Worm (Caenorhabditis elegans) whole organism, young adult: ENCODE data around the gene C27D8.2.

Experiments
- D2030.7 ChIP-seq: fragments of 200-800 bp; sonication (Bioruptor generic); IDR thresholded peaks from 2 replicates; pipeline ENCODE4 v1.3.6; 2022; ENCODE audit warnings: missing genetic modification reagents, missing genetic modification characterization, missing compliant biosample characterization
- F49E8.2 ChIP-seq: sonication (generic microtip); optimal IDR thresholded peaks from 3 replicates; lab custom pipeline; 2017; ENCODE audit warnings: missing genetic modification characterization, mild to moderate bottlenecking, missing compliant biosample characterization, antibody characterized with exemption, moderate library complexity; ENCODE audit not compliant: insufficient read depth
- T26A5.8 ChIP-seq: sonication (generic microtip); optimal IDR thresholded peaks from 2 replicates; lab custom pipeline; 2016; ENCODE audit warnings: missing genetic modification characterization, missing compliant biosample characterization
- Y53F4B.3 ChIP-seq: fragments of 200-800 bp; sonication (Bioruptor generic); IDR thresholded peaks from 2 replicates; pipeline ENCODE4 v1.3.6; 2022; ENCODE audit warnings: missing genetic modification reagents, missing genetic modification characterization, missing compliant biosample characterization
- Y67H2A.10 ChIP-seq: fragments of 200-800 bp; sonication (Bioruptor generic); conservative IDR thresholded peaks from 2 replicates; pipeline ENCODE4 v1.3.6; 2022; ENCODE audit warnings: missing genetic modification reagents, missing genetic modification characterization, missing compliant biosample characterization
- Y95B8A.8 ChIP-seq: fragments of 200-800 bp; sonication (Bioruptor generic); IDR thresholded peaks from 2 replicates; pipeline ENCODE4 v1.3.6; 2022; ENCODE audit warnings: missing genetic modification reagents, missing genetic modification characterization, missing compliant biosample characterization
- attf-3 ChIP-seq: fragments of 200-800 bp; sonication (Bioruptor generic); conservative IDR thresholded peaks from 2 replicates; pipeline ENCODE4 v1.3.6; 2022; ENCODE audit warnings: missing genetic modification reagents, missing genetic modification characterization, missing compliant biosample characterization
- bed-2 ChIP-seq: fragments of 200-800 bp; sonication (Bioruptor generic); IDR thresholded peaks from 2 replicates; pipeline ENCODE4 v1.3.6; 2022; ENCODE audit warnings: missing genetic modification reagents, missing genetic modification characterization, missing compliant biosample characterization
- ceh-100 ChIP-seq: fragments of 200-800 bp; sonication (Bioruptor generic); IDR thresholded peaks from 2 replicates; pipeline ENCODE4 v1.3.6; 2022; ENCODE audit warnings: missing genetic modification reagents, missing genetic modification characterization, missing compliant biosample characterization
- dox-1 ChIP-seq: fragments of 200-800 bp; sonication (Bioruptor generic); IDR thresholded peaks from 2 replicates; pipeline ENCODE4 v1.3.6; 2022; ENCODE audit warnings: missing genetic modification reagents, missing genetic modification characterization, missing compliant biosample characterization
- dpl-1 ChIP-seq: fragments of 150-350 bp; optimal IDR thresholded peaks from 2 replicates; lab custom pipeline; 2014; ENCODE audit warnings: missing biosample characterization, missing genetic modification reagents, missing genetic modification characterization
- efl-1 ChIP-seq: fragments of 150-350 bp; optimal IDR thresholded peaks from 2 replicates; lab custom pipeline; 2014; ENCODE audit warnings: missing biosample characterization, missing genetic modification reagents, missing genetic modification characterization
- egl-18 ChIP-seq: fragments of 200-800 bp; sonication (Bioruptor generic); IDR thresholded peaks from 2 replicates; pipeline ENCODE4 v1.3.6; 2022; ENCODE audit warnings: missing genetic modification reagents, missing genetic modification characterization, missing compliant biosample characterization
- fkh-3 ChIP-seq: sonication (generic microtip); optimal IDR thresholded peaks from 2 replicates; lab custom pipeline; 2016; ENCODE audit warnings: mild to moderate bottlenecking, missing genetic modification characterization, missing compliant biosample characterization
- let-526 ChIP-seq: fragments of 200-800 bp; sonication (Bioruptor generic); IDR thresholded peaks from 2 replicates; pipeline ENCODE4 v1.3.6; 2022; ENCODE audit warnings: missing genetic modification reagents, missing genetic modification characterization, missing compliant biosample characterization
- let-607 ChIP-seq, 2 experiments: fragments of 200-800 bp in 1 of 2; sonication (Bioruptor generic) in 1 of 2; sonication (generic microtip) in 1 of 2; optimal IDR thresholded peaks; 2 replicates each; lab custom pipeline; 2016 to 2018; ENCODE audit warnings: mild to moderate bottlenecking in 2 of 2, missing compliant biosample characterization in 2 of 2, missing genetic modification characterization in 2 of 2, moderate library complexity in 2 of 2, missing genotype in 1 of 2
- lin-26 ChIP-seq: fragments of 200-800 bp; sonication (Bioruptor generic); IDR thresholded peaks from 2 replicates; pipeline ENCODE4 v1.3.6; 2022; ENCODE audit warnings: missing genetic modification reagents, missing genetic modification characterization, missing compliant biosample characterization
- lin-35 ChIP-seq, 3 experiments: fragments of 150-350 bp in 2 of 3; sonication (generic microtip) in 1 of 3; optimal IDR thresholded peaks; 2 replicates each; lab custom pipeline; 2014 to 2018; ENCODE audit warnings: missing biosample characterization in 3 of 3, missing genetic modification characterization in 3 of 3, missing genetic modification reagents in 3 of 3
- lin-54 ChIP-seq: fragments of 200-800 bp; sonication (Bioruptor generic); optimal IDR thresholded peaks from 2 replicates; lab custom pipeline; 2018; ENCODE audit warnings: mild to moderate bottlenecking, missing genetic modification characterization, missing compliant biosample characterization
- lir-1 ChIP-seq: fragments of 200-800 bp; sonication (Bioruptor generic); conservative IDR thresholded peaks from 2 replicates; pipeline ENCODE4 v1.3.6; 2022; ENCODE audit warnings: missing genetic modification reagents, missing genetic modification characterization, missing compliant biosample characterization
- lsl-1 ChIP-seq: fragments of 200-800 bp; sonication (Bioruptor generic); optimal IDR thresholded peaks from 2 replicates; lab custom pipeline; 2018; ENCODE audit warnings: mild to moderate bottlenecking, missing genetic modification characterization, moderate library complexity, missing compliant biosample characterization
- madf-6 ChIP-seq: fragments of 200-800 bp; sonication (Bioruptor generic); IDR thresholded peaks from 2 replicates; pipeline ENCODE4 v1.3.6; 2022; ENCODE audit warnings: missing genetic modification reagents, missing genetic modification characterization, missing compliant biosample characterization
- mcd-1 ChIP-seq: fragments of 200-800 bp; sonication (Bioruptor generic); IDR thresholded peaks from 2 replicates; pipeline ENCODE4 v1.3.6; 2022; ENCODE audit warnings: missing genetic modification reagents, missing genetic modification characterization, missing compliant biosample characterization
- mxl-1 ChIP-seq: sonication (generic microtip); optimal IDR thresholded peaks from 2 replicates; lab custom pipeline; 2016; ENCODE audit warnings: missing genetic modification characterization, missing compliant biosample characterization
- nhr-80 ChIP-seq: sonication (generic microtip); optimal IDR thresholded peaks from 2 replicates; lab custom pipeline; 2016; ENCODE audit warnings: missing genetic modification characterization, missing compliant biosample characterization
- pbrm-1 ChIP-seq: fragments of 200-800 bp; sonication (Bioruptor generic); IDR thresholded peaks from 2 replicates; pipeline ENCODE4 v1.3.6; 2022; ENCODE audit warnings: missing genetic modification reagents, missing genetic modification characterization, missing compliant biosample characterization
- pha-4 ChIP-seq: fragments of 150-350 bp; sonication (generic microtip); optimal IDR thresholded peaks from 2 replicates; lab custom pipeline; 2014; ENCODE audit warnings: missing biosample characterization, missing genetic modification reagents, missing genetic modification characterization
- snpc-1.1 ChIP-seq: sonication (generic microtip); optimal IDR thresholded peaks from 2 replicates; lab custom pipeline; 2017; ENCODE audit warnings: missing genetic modification characterization, mild to moderate bottlenecking, missing compliant biosample characterization, antibody characterized with exemption, moderate library complexity, missing genotype, missing genetic modification reagents; ENCODE audit not compliant: insufficient read depth
- snpc-1.3 ChIP-seq: sonication (generic microtip); optimal IDR thresholded peaks from 2 replicates; lab custom pipeline; 2017; ENCODE audit warnings: missing genetic modification characterization, mild to moderate bottlenecking, missing compliant biosample characterization, antibody characterized with exemption, moderate library complexity, missing genotype, missing genetic modification reagents; ENCODE audit not compliant: insufficient read depth
- snpc-4 ChIP-seq, 5 experiments: fragments of 150-350 bp in 1 of 5; sonication (generic microtip) in 4 of 5; optimal IDR thresholded peaks; 2 replicates each; lab custom pipeline; 2014 to 2018; ENCODE audit warnings: missing genetic modification characterization in 5 of 5, missing biosample characterization in 3 of 5, antibody characterized with exemption in 2 of 5, mild to moderate bottlenecking in 2 of 5, missing compliant biosample characterization in 2 of 5, missing genotype in 2 of 5, moderate library complexity in 2 of 5, missing genetic modification reagents in 1 of 5
- tlf-1 ChIP-seq: fragments of 200-800 bp; sonication (Bioruptor generic); optimal IDR thresholded peaks from 2 replicates; lab custom pipeline; 2018; ENCODE audit warnings: mild to moderate bottlenecking, missing genetic modification characterization, missing compliant biosample characterization
- xnd-1 ChIP-seq: sonication (generic microtip); optimal IDR thresholded peaks from 2 replicates; lab custom pipeline; 2016; ENCODE audit warnings: missing genotype, missing genetic modification reagents, missing genetic modification characterization, missing compliant biosample characterization
- ztf-22 ChIP-seq: fragments of 200-800 bp; sonication (Bioruptor generic); optimal IDR thresholded peaks from 2 replicates; lab custom pipeline; 2018; ENCODE audit warnings: mild to moderate bottlenecking, missing genetic modification characterization, moderate library complexity, missing compliant biosample characterization
- ztf-26 ChIP-seq: sonication (generic microtip); optimal IDR thresholded peaks from 2 replicates; lab custom pipeline; 2017; ENCODE audit warnings: missing genetic modification characterization, missing compliant biosample characterization
- ztf-6 ChIP-seq: fragments of 200-800 bp; sonication (Bioruptor generic); IDR thresholded peaks from 2 replicates; pipeline ENCODE4 v1.3.6; 2022; ENCODE audit warnings: missing genetic modification reagents, missing genetic modification characterization, missing compliant biosample characterization

The C27D8.2 gene

DNA sequence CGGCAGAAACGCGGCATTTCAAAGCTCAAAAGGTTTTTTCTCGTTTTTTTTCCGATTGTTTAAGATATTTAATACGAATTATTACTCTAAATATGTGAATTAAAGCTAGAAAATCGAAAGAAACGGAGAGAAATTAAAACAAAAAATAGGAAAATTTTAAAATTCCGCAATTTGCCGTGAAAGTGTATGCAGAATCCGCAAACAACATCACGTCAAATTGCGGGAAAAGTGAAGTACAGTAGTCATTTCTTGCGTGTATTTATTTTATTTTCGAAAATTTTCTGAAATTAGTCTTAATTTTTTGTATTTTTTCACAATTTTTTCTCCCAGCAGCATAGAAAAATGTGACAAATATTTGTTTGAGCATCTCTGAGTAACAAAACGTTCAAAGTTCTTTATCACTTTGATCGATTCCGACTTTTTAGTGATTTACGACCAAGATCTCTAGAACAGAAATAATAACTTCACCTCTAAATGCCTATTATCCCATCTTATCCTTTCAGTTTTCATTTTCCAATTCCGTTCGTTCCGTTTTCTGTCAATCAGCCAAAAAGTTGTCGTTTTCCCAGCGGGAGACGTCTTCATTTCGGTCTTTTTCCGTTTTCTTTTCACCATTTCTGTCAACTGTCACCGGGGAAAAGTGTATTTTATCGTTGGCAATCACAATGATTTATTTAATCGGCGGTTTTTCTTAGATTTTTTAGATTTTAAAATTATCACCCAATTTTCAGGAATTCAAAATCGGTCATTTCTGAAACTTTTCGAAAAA lies 26.0 kb upstream of the C27D8.2 start (continued):
- TF ChIP-seq ztf-22 (GFP tag; lab: Kevin White, UChicago) (no peak), snpc-1.3 (peak; percentile 54), pha-4 (tag; lab: Kevin White, UChicago) (no peak), lin-54 (peak; percentile 49), xnd-1 (tag; lab: Kevin White, UChicago) (no peak), snpc-4 (GFP tag; optimal IDR thresholded peaks at IDR 0.05; lab: Kevin White, UChicago) (no peak), snpc-4 (tag; optimal IDR thresholded peaks at IDR 0.05; lab: Kevin White, UChicago) (peak in 2 of 4 experiments; percentile 14 to 31), lin-26 (no peak), dpl-1 (GFP tag; lab: Kevin White, UChicago) (no peak), pbrm-1 (no peak), bed-2 (GFP tag; lab: Robert Waterston, UW) (no peak), D2030.7 (GFP tag; lab: Robert Waterston, UW) (peak; percentile 49; the same call in 1 of the 2 replicates), attf-3 (no peak), ztf-26 (tag; lab: Kevin White, UChicago) (no peak), madf-6 (peak; percentile 51; the same call in 1 of the 2 replicates), ztf-6 (GFP tag; lab: Robert Waterston, UW) (no peak), mxl-1 (tag; lab: Kevin White, UChicago) (no peak), dox-1 (GFP tag; lab: Robert Waterston, UW) (no peak), F49E8.2 (tag; lab: Kevin White, UChicago) (peak; percentile 39)

DNA sequence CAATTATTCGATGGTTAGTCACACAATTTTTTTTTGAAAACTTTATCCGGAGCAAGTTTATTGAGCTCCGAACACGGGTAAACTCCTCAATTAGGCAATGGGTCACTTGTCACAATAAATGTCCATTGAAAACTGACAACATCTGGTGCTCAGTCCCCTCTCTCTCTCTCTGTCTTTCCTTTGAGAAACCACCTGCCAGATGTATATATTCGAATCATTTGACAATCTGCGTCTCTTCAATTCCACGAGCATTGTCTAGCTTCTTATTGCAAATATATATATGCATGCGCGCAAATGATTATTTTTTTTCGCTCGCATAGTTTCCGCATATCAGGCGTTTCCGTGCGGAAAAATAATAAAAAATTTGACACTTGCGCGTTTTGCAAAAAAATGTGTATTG lies 25.2 kb upstream of the C27D8.2 start:
- TF ChIP-seq lsl-1 (GFP tag; lab: Kevin White, UChicago) (no peak), mcd-1 (GFP tag; lab: Robert Waterston, UW) (no peak), egl-18 (GFP tag; lab: Robert Waterston, UW) (no peak), Y53F4B.3 (GFP tag; lab: Robert Waterston, UW) (no peak), let-607 (tag; optimal IDR thresholded peaks at IDR 0.05; lab: Kevin White, UChicago) (no peak), let-526 (no peak), Y67H2A.10 (GFP tag; lab: Robert Waterston, UW) (no peak), efl-1 (GFP tag; lab: Kevin White, UChicago) (no peak), T26A5.8 (tag; lab: Kevin White, UChicago) (no peak), tlf-1 (GFP tag; lab: Kevin White, UChicago) (no peak), lir-1 (no peak), nhr-80 (tag; lab: Kevin White, UChicago) (no peak), bed-2 (GFP tag; lab: Robert Waterston, UW) (no peak), lin-54 (no peak), lin-35 (GFP tag; optimal IDR thresholded peaks at IDR 0.05; lab: Kevin White, UChicago) (no peak), Y95B8A.8 (GFP tag; lab: Robert Waterston, UW) (no peak), fkh-3 (no peak), snpc-1.1 (no peak), ceh-100 (GFP tag; lab: Robert Waterston, UW) (no peak)
